Fruit fly (Drosophila melanogaster) whole organism, embryonic: ENCODE measurements around the gene trbl.
A peak's percentile ranks its signal among the peaks of the same experiment; 100 is the strongest.

Experiments used
- B-H2 ChIP-seq: fragments of 200-800 bp; sonication (Bioruptor generic); optimal IDR thresholded peaks from 2 replicates; lab custom pipeline; 2018; ENCODE audit warnings: missing biosample characterization, mild to moderate bottlenecking, missing genetic modification characterization
- CG10147 ChIP-seq: fragments of 200-800 bp; sonication (Bioruptor generic); optimal IDR thresholded peaks from 2 replicates; lab custom pipeline; 2019; ENCODE audit warnings: missing biosample characterization, mild to moderate bottlenecking, missing genetic modification characterization, moderate library complexity
- CG10209 ChIP-seq: fragments of 200-800 bp; sonication (Bioruptor generic); optimal IDR thresholded peaks from 3 replicates; lab custom pipeline; 2017; ENCODE audit warnings: missing biosample characterization, mild to moderate bottlenecking, missing genetic modification characterization, missing genetic modification reagents
- CG10274 ChIP-seq: fragments of 200-800 bp; sonication (Bioruptor generic); optimal IDR thresholded peaks from 3 replicates; lab custom pipeline; 2017; ENCODE audit warnings: missing biosample characterization, mild to moderate bottlenecking, missing genetic modification characterization
- CG13894 ChIP-seq: fragments of 200-800 bp; sonication (Bioruptor generic); optimal IDR thresholded peaks from 3 replicates; lab custom pipeline; 2018; ENCODE audit warnings: missing biosample characterization, mild to moderate bottlenecking, missing genetic modification characterization, moderate library complexity
- CG14050 ChIP-seq: fragments of 200-800 bp; sonication (Bioruptor generic); IDR thresholded peaks from 3 replicates; pipeline ENCODE4 v1.3.6; 2022; ENCODE audit warnings: missing biosample characterization, missing genetic modification characterization
- CG14710 ChIP-seq: fragments of 200-800 bp; sonication (Bioruptor generic); optimal IDR thresholded peaks from 3 replicates; lab custom pipeline; 2019; ENCODE audit warnings: missing biosample characterization, mild to moderate bottlenecking, missing genetic modification characterization, moderate library complexity
- CG15011 ChIP-seq: fragments of 200-800 bp; sonication (Bioruptor generic); optimal IDR thresholded peaks from 3 replicates; lab custom pipeline; 2018; ENCODE audit warnings: missing biosample characterization, mild to moderate bottlenecking, missing genetic modification characterization
- CG16813 ChIP-seq: fragments of 200-800 bp; sonication (Bioruptor generic); IDR thresholded peaks from 3 replicates; pipeline ENCODE4 v1.3.6; 2022; ENCODE audit warnings: missing biosample characterization, missing genetic modification characterization; ENCODE audit not compliant: partially characterized antibody
- CG17912 ChIP-seq: fragments of 200-800 bp; sonication (Bioruptor generic); optimal IDR thresholded peaks from 2 replicates; lab custom pipeline; 2018; ENCODE audit warnings: missing biosample characterization, mild to moderate bottlenecking, missing genetic modification characterization
- CG2116 ChIP-seq: fragments of 200-800 bp; sonication (Bioruptor generic); optimal IDR thresholded peaks from 3 replicates; lab custom pipeline; 2018; ENCODE audit warnings: missing biosample characterization, mild to moderate bottlenecking, missing genetic modification characterization
- CG2202 ChIP-seq: fragments of 200-800 bp; sonication (Bioruptor generic); optimal IDR thresholded peaks from 2 replicates; lab custom pipeline; 2018; ENCODE audit warnings: missing biosample characterization, mild to moderate bottlenecking, missing genetic modification characterization
- CG31388 ChIP-seq: fragments of 200-800 bp; sonication (Bioruptor generic); optimal IDR thresholded peaks from 2 replicates; lab custom pipeline; 2016; ENCODE audit warnings: missing biosample characterization, missing genetic modification characterization
- CG34422 ChIP-seq: fragments of 200-800 bp; sonication (Bioruptor generic); IDR thresholded peaks from 3 replicates; pipeline ENCODE4 v1.3.6; 2022; ENCODE audit warnings: missing biosample characterization, missing genetic modification characterization
- CG3847 ChIP-seq: fragments of 200-800 bp; sonication (Bioruptor generic); IDR thresholded peaks from 2 replicates; pipeline ENCODE4 v1.3.6; 2022; ENCODE audit warnings: missing biosample characterization, missing genetic modification characterization
- CG4730 ChIP-seq: fragments of 200-800 bp; sonication (Bioruptor generic); IDR thresholded peaks from 2 replicates; pipeline ENCODE4 v1.3.6; 2022; ENCODE audit warnings: missing biosample characterization, missing genetic modification characterization
- CG6854 ChIP-seq: fragments of 200-800 bp; sonication (Bioruptor generic); optimal IDR thresholded peaks from 3 replicates; lab custom pipeline; 2017; ENCODE audit warnings: missing biosample characterization, mild to moderate bottlenecking, missing genetic modification characterization
- CG7271 ChIP-seq: fragments of 200-800 bp; sonication (Bioruptor generic); optimal IDR thresholded peaks from 2 replicates; lab custom pipeline; 2018; ENCODE audit warnings: missing biosample characterization, mild to moderate bottlenecking, missing genetic modification characterization, moderate library complexity
- CG8944 ChIP-seq: fragments of 200-800 bp; sonication (Bioruptor generic); optimal IDR thresholded peaks from 3 replicates; lab custom pipeline; 2016; ENCODE audit warnings: missing biosample characterization, missing genetic modification characterization
- CG9215 ChIP-seq: fragments of 200-800 bp; sonication (Bioruptor generic); IDR thresholded peaks from 2 replicates; pipeline ENCODE4 v1.3.6; 2022; ENCODE audit warnings: missing biosample characterization, missing genetic modification characterization
- CG9727 ChIP-seq: fragments of 200-800 bp; sonication (Bioruptor generic); optimal IDR thresholded peaks from 3 replicates; lab custom pipeline; 2017; ENCODE audit warnings: missing biosample characterization, mild to moderate bottlenecking, missing genetic modification characterization
- Dll ChIP-seq: fragments of 200-800 bp; sonication (Bioruptor generic); IDR thresholded peaks from 4 replicates; pipeline ENCODE4 v1.3.6; 2022; ENCODE audit warnings: missing biosample characterization, missing genetic modification characterization; ENCODE audit not compliant: partially characterized antibody
- Doc3 ChIP-seq: fragments of 200-800 bp; sonication (Bioruptor generic); IDR thresholded peaks from 3 replicates; pipeline ENCODE4 v1.3.6; 2022; ENCODE audit warnings: missing biosample characterization, missing genetic modification characterization; ENCODE audit not compliant: partially characterized antibody
- HmgD ChIP-seq: fragments of 200-800 bp; sonication (Bioruptor generic); optimal IDR thresholded peaks from 3 replicates; lab custom pipeline; 2016; ENCODE audit warnings: missing biosample characterization, missing genetic modification characterization
- Lim3 ChIP-seq: fragments of 200-800 bp; sonication (Bioruptor generic); IDR thresholded peaks from 2 replicates; pipeline ENCODE4 v1.3.6; 2022; ENCODE audit warnings: missing biosample characterization, missing genetic modification characterization
- Mrtf ChIP-seq: fragments of 200-800 bp; sonication (Bioruptor generic); IDR thresholded peaks from 3 replicates; pipeline ENCODE4 v1.3.6; 2022; ENCODE audit warnings: missing biosample characterization, missing genetic modification characterization
- Oaz ChIP-seq: fragments of 200-800 bp; sonication (Bioruptor generic); IDR thresholded peaks from 2 replicates; pipeline ENCODE4 v1.3.6; 2022; ENCODE audit warnings: missing biosample characterization, missing genetic modification characterization
- Ravus ChIP-seq: fragments of 200-800 bp; sonication (Bioruptor generic); IDR thresholded peaks from 2 replicates; pipeline ENCODE4 v1.3.6; 2022; ENCODE audit warnings: missing biosample characterization, missing genetic modification characterization
- Sry-β ChIP-seq: fragments of 200-800 bp; sonication (Bioruptor generic); optimal IDR thresholded peaks from 2 replicates; lab custom pipeline; 2018; ENCODE audit warnings: missing biosample characterization, mild to moderate bottlenecking, missing genetic modification characterization, moderate library complexity
- Tbp ChIP-seq: fragments of >200 bp; optimal IDR thresholded peaks from 2 replicates; lab custom pipeline; 2018; ENCODE audit warnings: missing biosample characterization, missing genetic modification characterization
- Vsx1 ChIP-seq: fragments of 200-800 bp; sonication (Bioruptor generic); optimal IDR thresholded peaks from 2 replicates; lab custom pipeline; 2017; ENCODE audit warnings: missing biosample characterization, mild to moderate bottlenecking, missing genetic modification characterization, missing genetic modification reagents
- YL-1 ChIP-seq: fragments of 200-800 bp; sonication (Bioruptor generic); optimal IDR thresholded peaks from 3 replicates; lab custom pipeline; 2017; ENCODE audit warnings: missing biosample characterization, mild to moderate bottlenecking, missing genetic modification characterization
- az2 ChIP-seq: fragments of 200-800 bp; sonication (Bioruptor generic); optimal IDR thresholded peaks from 3 replicates; lab custom pipeline; 2016; ENCODE audit warnings: missing biosample characterization, missing genetic modification characterization
- bigmax ChIP-seq: fragments of 200-800 bp; sonication (Bioruptor generic); optimal IDR thresholded peaks from 2 replicates; lab custom pipeline; 2018; ENCODE audit warnings: missing biosample characterization, mild to moderate bottlenecking, missing genetic modification characterization
- btn ChIP-seq: fragments of 200-800 bp; sonication (Bioruptor generic); optimal IDR thresholded peaks from 2 replicates; lab custom pipeline; 2016; ENCODE audit warnings: missing biosample characterization, missing genetic modification characterization
- dysf ChIP-seq: fragments of 200-800 bp; sonication (Bioruptor generic); IDR thresholded peaks from 3 replicates; pipeline ENCODE4 v1.3.6; 2022; ENCODE audit warnings: missing biosample characterization, missing genetic modification characterization
- en ChIP-seq: fragments of 200-800 bp; sonication (Bioruptor generic); optimal IDR thresholded peaks from 2 replicates; lab custom pipeline; 2016; ENCODE audit warnings: missing biosample characterization, missing genetic modification characterization
- fd96Cb ChIP-seq: fragments of 200-800 bp; sonication (Bioruptor generic); optimal IDR thresholded peaks from 2 replicates; lab custom pipeline; 2018; ENCODE audit warnings: missing biosample characterization, mild to moderate bottlenecking, missing genetic modification characterization, moderate library complexity
- gsb ChIP-seq: fragments of 200-800 bp; sonication (Bioruptor generic); IDR thresholded peaks from 2 replicates; pipeline ENCODE4 v1.3.6; 2022; ENCODE audit warnings: missing biosample characterization, missing genetic modification characterization
- hbn ChIP-seq: fragments of 200-800 bp; sonication (Bioruptor generic); IDR thresholded peaks from 2 replicates; pipeline ENCODE4 v1.3.6; 2022; ENCODE audit warnings: missing biosample characterization, missing genetic modification characterization; ENCODE audit not compliant: partially characterized antibody
- jumu ChIP-seq: fragments of 200-800 bp; sonication (Bioruptor generic); optimal IDR thresholded peaks from 3 replicates; lab custom pipeline; 2016; ENCODE audit warnings: missing biosample characterization, missing genetic modification characterization
- lmd ChIP-seq: fragments of 200-800 bp; sonication (Bioruptor generic); IDR thresholded peaks from 2 replicates; pipeline ENCODE4 v1.3.6; 2022; ENCODE audit warnings: missing biosample characterization, missing genetic modification characterization
- lola ChIP-seq, 3 experiments: fragments of >200 bp in 2 of 3; fragments of 200-800 bp in 1 of 3; sonication (Bioruptor generic) in 1 of 3; optimal IDR thresholded peaks; 2 replicates each; lab custom pipeline; 2017 to 2019; ENCODE audit warnings: missing biosample characterization in 3 of 3, missing genetic modification characterization in 3 of 3, mild to moderate bottlenecking in 1 of 3, moderate library complexity in 1 of 3
- pros ChIP-seq: fragments of 200-800 bp; sonication (Bioruptor generic); optimal IDR thresholded peaks from 3 replicates; lab custom pipeline; 2019; ENCODE audit warnings: missing biosample characterization, mild to moderate bottlenecking, missing genetic modification characterization, moderate library complexity
- ranshi ChIP-seq: fragments of 200-800 bp; sonication (Bioruptor generic); IDR thresholded peaks from 2 replicates; pipeline ENCODE4 v1.3.6; 2022; ENCODE audit warnings: missing biosample characterization, missing genetic modification characterization
- tap ChIP-seq: fragments of 200-800 bp; optimal IDR thresholded peaks from 3 replicates; lab custom pipeline; 2019; ENCODE audit warnings: missing biosample characterization, mild to moderate bottlenecking, missing genetic modification characterization, moderate library complexity
- tin ChIP-seq: fragments of 200-800 bp; sonication (Bioruptor generic); optimal IDR thresholded peaks from 3 replicates; lab custom pipeline; 2016; ENCODE audit warnings: missing biosample characterization, missing genetic modification characterization
- yki ChIP-seq: fragments of >200 bp; optimal IDR thresholded peaks from 3 replicates; lab custom pipeline; 2018
- zfh2 ChIP-seq: fragments of 200-800 bp; sonication (Bioruptor generic); optimal IDR thresholded peaks from 2 replicates; lab custom pipeline; 2016; ENCODE audit warnings: missing biosample characterization, missing genetic modification characterization

Gene trbl

DNA sequence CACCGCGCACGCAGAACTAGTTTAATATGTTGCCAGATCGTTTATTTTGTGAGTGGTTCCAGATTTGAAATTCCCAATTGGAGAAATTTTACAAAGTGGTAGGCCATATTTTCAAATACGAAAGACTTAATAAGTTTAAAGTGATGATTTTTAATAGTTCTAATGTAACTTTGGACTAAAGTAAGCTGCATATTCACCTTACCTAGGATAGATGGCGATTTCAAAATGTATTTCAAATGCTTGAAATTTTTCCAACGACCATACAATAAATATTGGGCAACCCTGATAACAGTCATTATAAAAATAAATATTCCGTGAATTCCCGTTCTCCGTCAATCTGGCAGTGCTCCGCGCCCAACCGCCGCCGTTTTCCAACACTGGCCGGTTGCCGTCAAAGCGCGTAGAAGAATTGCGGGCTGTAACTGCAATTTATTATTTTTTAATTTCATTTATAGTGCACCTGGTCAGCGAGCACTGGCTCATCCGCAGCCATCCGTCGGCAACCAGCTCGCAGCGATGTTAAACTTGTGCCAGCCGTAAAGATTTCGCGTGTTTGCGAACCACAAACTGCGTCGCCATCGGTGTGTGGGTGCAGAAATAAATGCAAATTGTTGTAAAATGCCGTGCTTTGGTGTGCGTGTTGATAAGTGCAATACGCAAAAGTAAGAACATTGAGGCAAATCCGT is 25.4 kb downstream of the trbl start, which contains the start of the genes Ide and RhoBTB (continued):
- peak; percentile 85 for TF ChIP-seq lmd
- no peak for TF ChIP-seq Vsx1 (GFP tag; lab: Kevin White, UChicago)
- peak; percentile 87 for TF ChIP-seq CG14710 (tag; lab: Kevin White, UChicago)
- no peak for TF ChIP-seq CG6854 (GFP tag; lab: Kevin White, UChicago)
- TF ChIP-seq Sry-β (GFP tag; lab: Kevin White, UChicago): no peak
- peak; percentile 12 for TF ChIP-seq btn (GFP tag; lab: Kevin White, UChicago)
- TF ChIP-seq CG7271 (tag; lab: Kevin White, UChicago): no peak
- TF ChIP-seq hbn (GFP tag; lab: Robert Waterston, UW): no peak
- TF ChIP-seq Dll (GFP tag; lab: Robert Waterston, UW): no peak
- no peak for TF ChIP-seq tap (tag; lab: Kevin White, UChicago)
- TF ChIP-seq jumu (GFP tag; lab: Kevin White, UChicago): peak; percentile 91
- TF ChIP-seq CG31388 (GFP tag; lab: Kevin White, UChicago): peak; percentile 51
- TF ChIP-seq Ravus (GFP tag; lab: Robert Waterston, UW): peak; percentile 6; the same call in 1 of the 2 replicates
- TF ChIP-seq Doc3 (GFP tag; lab: Robert Waterston, UW): no peak
- no peak for TF ChIP-seq gsb (GFP tag; lab: Robert Waterston, UW)
- TF ChIP-seq Tbp (GFP tag; lab: Kevin White, UChicago): no peak
- peak; percentile 77 for TF ChIP-seq CG9727 (GFP tag; lab: Kevin White, UChicago)
- TF ChIP-seq Mrtf: peak; percentile 61
- TF ChIP-seq CG9215 (GFP tag; lab: Robert Waterston, UW): peak; percentile 91
- peak; percentile 56 for TF ChIP-seq Oaz (GFP tag; lab: Robert Waterston, UW)
- TF ChIP-seq CG2116 (GFP tag; lab: Kevin White, UChicago): peak; percentile 79
- TF ChIP-seq CG3847 (GFP tag; lab: Robert Waterston, UW): peak; percentile 93
- TF ChIP-seq zfh2: peak; percentile 95
- TF ChIP-seq CG15011: no peak
- no peak for TF ChIP-seq bigmax (GFP tag; lab: Kevin White, UChicago)
- peak; percentile 83 for TF ChIP-seq dysf (GFP tag; lab: Robert Waterston, UW)
- TF ChIP-seq en (GFP tag; lab: Kevin White, UChicago): peak; percentile 52
- TF ChIP-seq CG10147: peak; percentile 62
- TF ChIP-seq Lim3 (GFP tag; lab: Robert Waterston, UW): no peak
- TF ChIP-seq fd96Cb (tag; lab: Kevin White, UChicago): peak; percentile 72
- TF ChIP-seq yki (lab: Kevin White, UChicago): no peak
- TF ChIP-seq B-H2 (GFP tag; lab: Kevin White, UChicago): peak; percentile 82
- TF ChIP-seq tin (GFP tag; lab: Kevin White, UChicago): peak; percentile 77
- no peak for TF ChIP-seq CG2202
- TF ChIP-seq CG13894 (tag; lab: Kevin White, UChicago): no peak
- TF ChIP-seq CG34422 (GFP tag; lab: Robert Waterston, UW): peak; percentile 51; the same call in 1 of the 3 replicates
- peak in 1 of 3 experiments; percentile 79 for TF ChIP-seq lola (GFP tag; optimal IDR thresholded peaks at IDR 0.05; lab: Kevin White, UChicago)
- 0 out of 2 replicates have a peak, but pooled peaks have one; percentile 2 for TF ChIP-seq CG4730 (GFP tag; lab: Robert Waterston, UW)
- TF ChIP-seq pros (GFP tag; lab: Kevin White, UChicago): no peak
- TF ChIP-seq CG16813: peak; percentile 39; the same call in 1 of the 3 replicates
- TF ChIP-seq YL-1 (GFP tag; lab: Kevin White, UChicago): peak; percentile 50
- TF ChIP-seq CG17912 (GFP tag; lab: Kevin White, UChicago): peak; percentile 11
- TF ChIP-seq ranshi (GFP tag; lab: Robert Waterston, UW): peak; percentile 74; the same call in 1 of the 2 replicates
- peak; percentile 72 for TF ChIP-seq HmgD (GFP tag; lab: Kevin White, UChicago)
- TF ChIP-seq CG14050 (GFP tag; lab: Robert Waterston, UW): peak; percentile 33; the same call in 1 of the 3 replicates
- TF ChIP-seq az2: peak; percentile 80
- peak; percentile 38 for TF ChIP-seq CG10274 (GFP tag; lab: Kevin White, UChicago)
- peak; percentile 79 for TF ChIP-seq CG10209 (GFP tag; lab: Kevin White, UChicago)
- TF ChIP-seq CG8944 (GFP tag; lab: Kevin White, UChicago): peak; percentile 87
